Fruit fly (Drosophila melanogaster) Kc167 (cell line): ENCODE measurements around the gene robl37BC.

Experiments used
- Myc ChIP-seq: fragments of >200 bp; optimal IDR thresholded peaks from 2 replicates; lab custom pipeline; 2017; ENCODE audit warnings: missing external identifiers
- Sin3A ChIP-seq: fragments of >200 bp; optimal IDR thresholded peaks from 2 replicates; lab custom pipeline; 2018; ENCODE audit warnings: missing external identifiers
- h ChIP-seq: fragments of >200 bp; optimal IDR thresholded peaks from 3 replicates; lab custom pipeline; 2018; ENCODE audit warnings: missing external identifiers
- insv ChIP-seq: fragments of >200 bp; optimal IDR thresholded peaks from 3 replicates; lab custom pipeline; 2018; ENCODE audit warnings: missing external identifiers
- psq ChIP-seq: fragments of >200 bp; optimal IDR thresholded peaks from 2 replicates; lab custom pipeline; 2017; ENCODE audit warnings: missing external identifiers
- ttk ChIP-seq: sonication (Bioruptor generic); optimal IDR thresholded peaks from 2 replicates; lab custom pipeline; 2017; ENCODE audit warnings: missing external identifiers

Gene robl37BC

DNA sequence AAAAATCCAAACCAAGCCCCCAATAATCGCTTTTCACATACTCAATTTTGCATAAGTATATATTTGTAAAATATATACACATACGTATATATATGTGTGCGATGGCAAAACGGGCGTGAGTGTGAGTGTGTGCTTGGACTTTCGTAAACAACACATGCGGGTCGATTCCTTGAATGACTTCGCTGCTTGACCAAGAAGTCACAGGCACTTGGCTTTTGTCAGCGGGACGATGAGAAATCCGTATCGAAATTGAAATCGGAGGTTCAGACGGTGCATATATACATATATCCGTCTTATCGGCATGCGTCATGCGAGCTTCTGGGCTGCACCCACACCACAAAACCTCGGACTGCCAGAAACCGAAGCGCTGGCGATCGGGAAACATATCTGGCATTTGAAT, 24.3 kb downstream of the robl37BC start:
- TF ChIP-seq ttk (lab: Kevin White, UChicago) (no peak), insv (lab: Kevin White, UChicago) (no peak), Myc (lab: Kevin White, UChicago) (no peak), Sin3A (lab: Kevin White, UChicago) (no peak), psq (no peak), h (lab: Kevin White, UChicago) (no peak)

DNA sequence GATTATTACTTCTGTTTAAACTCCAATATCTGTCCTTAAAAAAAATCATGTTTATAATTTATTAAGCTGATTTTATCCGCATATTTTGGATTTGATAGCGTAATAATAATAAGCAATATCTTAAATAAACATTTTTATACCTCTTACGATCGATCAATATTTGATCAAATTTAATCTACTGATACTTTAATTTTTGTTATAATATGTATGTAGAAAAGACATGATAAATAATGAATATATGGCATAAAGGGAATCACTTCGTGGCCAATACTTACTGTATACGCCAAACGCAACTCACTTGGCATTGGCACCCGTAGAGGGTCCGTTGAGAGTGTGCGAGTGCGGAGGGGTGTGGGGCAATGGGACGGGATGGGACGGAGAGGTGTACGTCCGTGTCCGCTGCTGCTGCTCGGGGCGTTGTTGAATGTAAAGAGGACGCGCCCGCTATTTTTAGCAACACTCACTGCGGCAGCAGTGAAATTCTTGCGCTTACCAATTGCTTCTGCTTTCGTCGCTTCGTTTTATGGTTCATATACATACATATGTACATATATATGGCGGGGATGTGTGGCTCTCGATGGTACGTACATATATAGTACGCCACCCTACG, 25.5 kb downstream of the robl37BC start:
- TF ChIP-seq h (lab: Kevin White, UChicago) = no peak
- TF ChIP-seq ttk (lab: Kevin White, UChicago) = no peak
- TF ChIP-seq Sin3A (lab: Kevin White, UChicago) = no peak
- no peak for TF ChIP-seq psq
- TF ChIP-seq Myc (lab: Kevin White, UChicago) = no peak
- no peak for TF ChIP-seq insv (lab: Kevin White, UChicago)

DNA sequence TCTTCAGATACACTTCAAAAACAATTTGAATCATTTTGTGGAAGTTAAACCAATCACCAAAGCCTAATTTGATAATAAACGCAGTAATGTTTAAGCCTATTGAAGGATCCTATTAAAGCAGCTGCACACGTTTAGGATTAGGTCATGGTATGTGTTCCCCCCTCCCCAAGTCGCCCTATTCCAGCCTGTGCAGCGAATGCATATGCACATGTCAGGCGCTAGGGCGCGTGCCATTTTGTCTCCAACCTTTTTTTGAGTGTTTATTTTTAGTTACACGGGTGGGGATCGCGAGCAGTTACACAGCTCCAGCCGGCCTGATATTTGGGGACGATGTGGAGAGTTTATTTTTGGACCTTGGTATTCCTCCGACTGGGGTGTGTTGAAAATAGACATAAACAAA, 26.3 kb downstream of the robl37BC start:
- TF ChIP-seq Myc (lab: Kevin White, UChicago) (no peak), insv (lab: Kevin White, UChicago) (no peak), ttk (lab: Kevin White, UChicago) (no peak), Sin3A (lab: Kevin White, UChicago) (no peak), h (lab: Kevin White, UChicago) (no peak), psq (no peak)

DNA sequence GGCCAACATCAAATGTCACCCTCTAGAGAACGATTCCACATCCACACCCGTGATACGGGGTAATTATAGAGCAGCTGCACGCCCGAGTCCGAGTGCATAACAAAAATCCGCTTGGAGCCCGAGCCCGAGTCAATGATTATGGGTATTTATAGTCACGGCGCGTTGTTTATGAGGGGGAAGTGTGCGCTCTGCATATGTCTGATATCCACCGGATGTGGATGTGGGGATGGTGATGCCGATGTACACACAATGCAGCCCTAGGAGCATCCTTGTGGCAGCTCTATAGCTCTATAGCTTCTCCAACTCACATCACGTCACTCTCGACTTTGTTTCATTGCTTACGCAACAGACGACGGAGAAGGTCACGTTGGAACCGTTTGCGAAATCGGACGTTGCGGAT, 26.8 kb downstream of the robl37BC start:
- TF ChIP-seq Myc (lab: Kevin White, UChicago) (no peak), h (lab: Kevin White, UChicago) (no peak), psq (no peak), Sin3A (lab: Kevin White, UChicago) (no peak), ttk (lab: Kevin White, UChicago) (no peak), insv (lab: Kevin White, UChicago) (no peak)

DNA sequence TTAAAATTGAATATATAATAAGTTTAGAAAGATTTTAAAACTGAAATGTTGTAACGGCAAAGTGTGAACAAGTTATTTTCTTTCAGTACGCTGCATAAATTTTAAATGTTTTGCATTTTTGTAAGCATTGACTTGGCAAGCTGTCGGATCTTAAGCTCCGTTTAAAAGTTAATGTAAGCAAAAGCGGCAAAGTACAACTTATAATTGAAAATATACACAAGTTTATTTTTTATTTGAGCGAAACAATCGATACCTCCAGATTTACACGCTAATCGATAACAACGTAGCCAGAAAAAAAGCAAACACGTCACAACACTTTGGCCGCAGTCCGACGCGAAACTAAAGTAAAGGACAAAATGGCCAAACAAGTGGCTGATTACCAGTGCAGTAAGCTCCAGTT, 30.9 kb downstream of the robl37BC start, which contains the start of gene Catsup:
Catsup (plus strand) TSS at position 273 of the 400 bp plus-strand sequence.
- TF ChIP-seq ttk (lab: Kevin White, UChicago) (no peak), insv (lab: Kevin White, UChicago) (no peak), Sin3A (lab: Kevin White, UChicago) (no peak), psq (no peak), Myc (lab: Kevin White, UChicago) (no peak), h (lab: Kevin White, UChicago) (no peak)

DNA sequence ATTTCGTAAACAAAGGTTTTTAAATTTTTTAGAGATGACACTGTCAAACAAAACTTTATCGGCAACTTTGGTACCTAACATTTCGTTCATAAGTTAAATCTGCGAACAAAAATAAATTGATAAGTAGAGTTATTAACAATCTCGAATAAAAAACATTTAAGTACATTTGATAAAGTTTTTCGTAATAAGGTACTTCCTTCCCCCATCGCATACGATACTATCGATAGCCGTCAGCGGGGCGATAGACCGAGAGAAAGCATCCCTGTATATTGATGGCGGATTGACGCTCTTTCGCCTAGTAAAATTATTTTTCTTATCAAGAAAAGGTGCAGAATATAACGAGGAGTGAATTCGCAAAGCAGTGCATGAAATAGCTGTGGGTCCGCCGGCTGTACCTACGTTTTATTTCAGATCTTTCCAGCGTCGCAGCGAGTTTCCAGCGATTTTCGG, 34.5 kb downstream of the robl37BC start, which contains the start of the genes Ttc19 and Acn:
Ttc19 (minus strand) TSS at position 38 of the 450 bp plus-strand sequence.
Acn (plus strand) TSS at position 245 of the 450 bp plus-strand sequence.
- TF ChIP-seq ttk (lab: Kevin White, UChicago) (no peak), h (lab: Kevin White, UChicago) (no peak), psq (no peak), Myc (lab: Kevin White, UChicago) (no peak), insv (lab: Kevin White, UChicago) (no peak), Sin3A (lab: Kevin White, UChicago) (no peak)

DNA sequence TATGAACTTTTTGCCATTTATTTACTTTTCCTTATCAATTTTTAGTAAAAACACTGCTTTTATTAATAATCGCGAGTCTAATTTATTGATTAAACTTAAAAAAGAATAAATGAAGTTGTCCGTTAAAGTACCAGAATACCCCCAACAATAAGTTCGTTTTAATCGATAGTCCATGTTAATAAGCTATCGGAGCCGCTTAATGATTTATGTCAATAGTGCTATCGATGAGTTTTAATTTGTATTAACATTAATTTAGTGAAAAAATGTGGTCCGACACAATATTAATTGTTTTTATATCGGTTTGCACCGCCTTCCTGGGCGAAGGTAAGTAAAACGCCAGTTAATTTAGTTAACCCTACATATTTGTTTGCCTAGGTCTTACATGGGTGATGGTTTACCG, 38.2 kb downstream of the robl37BC start, which contains the start of gene CG10470:
CG10470 (plus strand) TSS at position 165 of the 400 bp plus-strand sequence.
- TF ChIP-seq Sin3A (lab: Kevin White, UChicago) (no peak), psq (no peak), h (lab: Kevin White, UChicago) (no peak), Myc (lab: Kevin White, UChicago) (no peak), insv (lab: Kevin White, UChicago) (no peak), ttk (lab: Kevin White, UChicago) (no peak)

DNA sequence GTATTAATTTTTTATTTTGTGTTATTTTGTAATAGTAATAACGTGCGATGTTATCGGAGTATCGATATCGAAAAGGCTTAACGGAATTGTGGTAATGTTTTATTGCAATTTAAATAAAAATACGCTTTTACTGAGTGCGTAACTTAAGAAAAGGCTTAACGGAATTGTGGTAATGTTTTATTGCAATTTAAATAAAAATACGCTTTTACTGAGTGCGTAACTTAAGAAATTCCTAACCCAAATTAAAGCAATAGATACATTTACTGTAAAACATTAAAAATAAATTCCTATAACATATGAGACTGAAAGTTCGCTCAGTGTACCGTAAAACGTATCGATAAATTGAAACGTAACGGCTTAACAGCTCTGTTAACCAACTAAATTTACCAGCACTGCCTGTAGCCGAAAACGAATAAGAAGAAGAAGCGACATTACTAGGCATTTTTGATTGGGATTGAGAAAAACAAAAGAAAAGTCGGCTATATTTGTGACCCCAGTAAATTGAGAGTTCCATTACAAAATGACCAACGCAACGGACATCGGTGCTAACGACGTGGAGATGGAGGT, 41.0 kb downstream of the robl37BC start, which contains the start of gene Rpn3:
Rpn3 (plus strand) TSS at position 257 of the 567 bp plus-strand sequence.
- no peak for TF ChIP-seq psq
- no peak for TF ChIP-seq insv (lab: Kevin White, UChicago)
- no peak for TF ChIP-seq ttk (lab: Kevin White, UChicago)
- TF ChIP-seq Sin3A (lab: Kevin White, UChicago) = no peak
- no peak for TF ChIP-seq h (lab: Kevin White, UChicago)
- no peak for TF ChIP-seq Myc (lab: Kevin White, UChicago)

DNA sequence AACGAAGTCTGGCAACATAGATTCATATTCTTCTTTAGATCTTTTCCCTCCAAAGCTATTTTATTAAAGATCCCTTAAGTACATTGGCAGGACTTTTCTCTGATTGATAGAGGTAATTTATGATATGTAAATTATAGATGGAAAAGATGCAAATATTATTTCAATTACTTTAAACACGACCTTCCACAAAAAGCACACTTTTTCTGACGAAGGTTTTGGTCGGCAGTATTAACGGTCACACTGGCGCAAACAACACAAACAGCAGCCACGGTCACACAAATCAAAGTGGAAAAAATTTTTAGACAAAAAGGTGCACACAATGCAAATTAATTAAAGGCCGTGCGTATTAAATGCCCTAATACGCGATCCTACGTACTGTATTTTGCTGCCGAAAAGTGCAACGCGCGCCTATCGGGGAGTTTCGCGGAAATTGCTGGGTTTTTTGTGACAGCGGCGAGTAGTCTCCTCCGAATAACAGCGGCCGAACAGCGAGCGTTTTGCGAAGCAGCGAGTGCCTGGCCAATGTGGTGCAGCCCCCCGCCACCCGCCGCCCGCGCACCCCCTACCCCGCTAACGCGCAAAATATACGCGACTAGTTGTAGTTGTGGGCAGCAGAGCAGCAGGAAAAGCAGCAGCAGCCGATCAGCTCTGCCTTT, 43.3 kb downstream of the robl37BC start, which contains the start of gene CG10492:
CG10492 (plus strand) TSS at position 219 of the 656 bp plus-strand sequence.
- TF ChIP-seq psq = no peak
- TF ChIP-seq h (lab: Kevin White, UChicago) = no peak
- TF ChIP-seq ttk (lab: Kevin White, UChicago) = no peak
- no peak for TF ChIP-seq insv (lab: Kevin White, UChicago)
- no peak for TF ChIP-seq Sin3A (lab: Kevin White, UChicago)
- TF ChIP-seq Myc (lab: Kevin White, UChicago) = no peak

DNA sequence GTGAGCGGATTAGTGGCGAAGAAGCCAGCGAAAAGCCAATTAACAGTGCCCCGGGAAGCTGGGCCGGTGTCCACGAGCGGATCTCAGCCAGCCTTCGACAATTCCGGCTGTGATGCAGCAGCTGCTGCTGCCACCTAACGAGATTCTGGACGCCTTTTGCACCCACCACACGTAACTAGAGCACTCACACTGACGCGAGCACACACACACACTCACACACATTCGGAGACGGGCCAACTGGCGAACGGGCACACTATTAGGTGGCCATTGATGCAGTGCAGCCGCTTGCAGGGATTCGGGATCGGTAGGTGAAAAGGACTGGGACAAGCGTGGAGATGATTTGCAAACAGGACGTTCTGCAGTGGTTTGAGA, 43.8 kb downstream of the robl37BC start:
- TF ChIP-seq Sin3A (lab: Kevin White, UChicago) = no peak
- TF ChIP-seq ttk (lab: Kevin White, UChicago) = no peak
- TF ChIP-seq h (lab: Kevin White, UChicago) = no peak
- TF ChIP-seq Myc (lab: Kevin White, UChicago) = no peak
- no peak for TF ChIP-seq insv (lab: Kevin White, UChicago)
- no peak for TF ChIP-seq psq

DNA sequence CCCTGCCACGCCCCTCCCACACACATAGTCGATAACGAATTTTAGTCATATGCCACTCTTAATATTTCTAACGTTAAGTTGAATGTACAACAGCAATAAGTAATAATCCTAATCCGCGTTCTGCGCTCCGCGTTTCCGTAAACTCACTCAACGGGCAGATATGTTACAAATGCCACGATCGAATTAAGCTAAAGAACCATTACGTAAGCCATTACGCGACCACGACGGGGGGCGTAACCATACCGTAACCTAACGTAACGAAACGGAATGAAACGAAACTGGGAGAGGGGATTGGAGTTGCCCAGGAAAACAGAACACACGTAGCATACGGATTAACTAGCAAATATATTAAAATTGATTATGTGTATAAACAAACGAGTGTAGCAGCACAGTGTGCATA, 47.1 kb downstream of the robl37BC start:
- TF ChIP-seq h (lab: Kevin White, UChicago) = no peak
- TF ChIP-seq Sin3A (lab: Kevin White, UChicago) = no peak
- TF ChIP-seq psq = no peak
- no peak for TF ChIP-seq Myc (lab: Kevin White, UChicago)
- TF ChIP-seq ttk (lab: Kevin White, UChicago) = no peak
- no peak for TF ChIP-seq insv (lab: Kevin White, UChicago)
